Worm (Caenorhabditis elegans) whole organism, dauer: ENCODE results near the gene ZK550.6.

Source experiments
- unc-62 ChIP-seq: sonication (generic microtip); optimal IDR thresholded peaks from 2 replicates; lab custom pipeline; 2017; ENCODE audit warnings: missing biosample characterization, missing genetic modification reagents, missing genetic modification characterization

ZK550.6 gene

ce11 chrIV:17210754-17211153 lies 51.5 kb downstream of the ZK550.6 start:
- TF ChIP-seq unc-62 (GFP tag; lab: Kevin White, UChicago): no peak
